Worm (Caenorhabditis elegans) whole organism, midembryonic: ENCODE data around the gene srg-65.

Experiments used
- T22C8.4 ChIP-seq: fragments of 200-800 bp; sonication (Bioruptor generic); IDR thresholded peaks from 2 replicates; pipeline ENCODE4 v1.3.6; 2022; ENCODE audit warnings: missing genetic modification characterization, missing compliant biosample characterization
- cog-1 ChIP-seq: sonication (generic microtip); optimal IDR thresholded peaks from 2 replicates; lab custom pipeline; 2016; ENCODE audit warnings: missing genetic modification characterization, missing compliant biosample characterization
- flt-1 ChIP-seq: fragments of 200-800 bp; sonication (Bioruptor generic); IDR thresholded peaks from 2 replicates; pipeline ENCODE4 v1.3.6; 2022; ENCODE audit warnings: missing genetic modification characterization, missing compliant biosample characterization
- klf-2 ChIP-seq: fragments of 200-800 bp; sonication (Bioruptor generic); conservative IDR thresholded peaks from 2 replicates; pipeline ENCODE4 v1.3.6; 2022; ENCODE audit warnings: missing genetic modification reagents, missing genetic modification characterization, missing compliant biosample characterization
- med-1 ChIP-seq: sonication (generic microtip); optimal IDR thresholded peaks from 2 replicates; lab custom pipeline; 2017; ENCODE audit warnings: missing genetic modification characterization, mild to moderate bottlenecking, missing compliant biosample characterization, antibody characterized with exemption, missing genetic modification reagents; ENCODE audit not compliant: insufficient read depth
- ref-1 ChIP-seq: fragments of 200-800 bp; sonication (Bioruptor generic); conservative IDR thresholded peaks from 2 replicates; pipeline ENCODE4 v1.3.6; 2022; ENCODE audit warnings: missing genetic modification reagents, missing genetic modification characterization, missing compliant biosample characterization
- ztf-23 ChIP-seq: fragments of 200-800 bp; sonication (Bioruptor generic); IDR thresholded peaks from 2 replicates; pipeline ENCODE4 v1.3.6; 2022; ENCODE audit warnings: missing genetic modification reagents, missing genetic modification characterization, missing compliant biosample characterization
- ztf-29 ChIP-seq: fragments of 200-800 bp; sonication (Bioruptor generic); IDR thresholded peaks from 2 replicates; pipeline ENCODE4 v1.3.6; 2022; ENCODE audit warnings: missing genetic modification reagents, missing genetic modification characterization, missing compliant biosample characterization

DNA sequence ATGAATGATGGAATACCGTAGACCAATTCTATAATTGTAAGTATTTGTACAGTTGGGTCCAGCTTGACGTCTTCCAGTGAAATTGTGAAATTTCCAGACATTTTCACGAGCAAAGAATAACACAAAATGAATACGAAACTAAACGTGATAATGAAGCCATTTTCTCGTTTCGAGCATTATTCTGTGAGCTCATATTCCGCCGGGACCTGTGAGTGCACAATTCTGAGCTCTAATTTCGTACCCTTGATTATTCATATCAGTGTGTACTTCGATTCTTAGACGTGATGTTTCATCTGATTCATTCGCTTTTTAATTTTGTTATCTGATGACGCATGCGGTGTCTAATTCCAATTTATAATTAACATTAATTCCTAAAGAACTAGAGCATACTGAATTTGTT is 2.5 kb downstream of the srg-65 start, which contains the start of gene srg-66:
- TF ChIP-seq klf-2 (GFP tag; lab: Robert Waterston, UW) = no peak
- TF ChIP-seq ref-1 (GFP tag; lab: Robert Waterston, UW) = no peak
- TF ChIP-seq ztf-23 (GFP tag; lab: Robert Waterston, UW) = no peak
- TF ChIP-seq cog-1 (tag; lab: Kevin White, UChicago) = no peak
- TF ChIP-seq ztf-29 (GFP tag; lab: Robert Waterston, UW) = no peak
- no peak for TF ChIP-seq T22C8.4 (GFP tag; lab: Robert Waterston, UW)
- TF ChIP-seq flt-1 = no peak
- TF ChIP-seq med-1 (GFP tag; lab: Kevin White, UChicago) = no peak
